Worm (Caenorhabditis elegans): ENCODE results near the gene flcn-1.

ce11 chrII:6994677-6995076, 66.1 kb downstream of the flcn-1 start, which contains the start of gene unc-104:
- no peak for TF ChIP-seq elt-3 (tag; optimal IDR thresholded peaks at IDR 0.05)
- no peak for TF ChIP-seq sptf-1 (tag; optimal IDR thresholded peaks at IDR 0.05)
- TF ChIP-seq ceh-90 (tag; optimal IDR thresholded peaks at IDR 0.05): no peak
- TF ChIP-seq blmp-1 (tag; optimal IDR thresholded peaks at IDR 0.05): no peak
- TF ChIP-seq fkh-10 (GFP tag; optimal IDR thresholded peaks at IDR 0.05): no peak

All from whole organism, L1 larva.